Worm (Caenorhabditis elegans) whole organism, L4/young adult: Measurements from ENCODE around the gene Y82E9BR.18.

Experiments used
- W03F9.2 ChIP-seq: fragments of 150-350 bp; optimal IDR thresholded peaks from 2 replicates; lab custom pipeline; 2014; ENCODE audit warnings: missing biosample characterization, missing genetic modification characterization
- dao-5 ChIP-seq: sonication (generic microtip); optimal IDR thresholded peaks from 2 replicates; lab custom pipeline; 2016; ENCODE audit warnings: missing genotype, missing genetic modification characterization, moderate library complexity, missing compliant biosample characterization
- him-1 ChIP-seq: sonication (generic microtip); optimal IDR thresholded peaks from 2 replicates; lab custom pipeline; 2016; ENCODE audit warnings: missing genotype, missing genetic modification reagents, missing genetic modification characterization, missing compliant biosample characterization

DNA sequence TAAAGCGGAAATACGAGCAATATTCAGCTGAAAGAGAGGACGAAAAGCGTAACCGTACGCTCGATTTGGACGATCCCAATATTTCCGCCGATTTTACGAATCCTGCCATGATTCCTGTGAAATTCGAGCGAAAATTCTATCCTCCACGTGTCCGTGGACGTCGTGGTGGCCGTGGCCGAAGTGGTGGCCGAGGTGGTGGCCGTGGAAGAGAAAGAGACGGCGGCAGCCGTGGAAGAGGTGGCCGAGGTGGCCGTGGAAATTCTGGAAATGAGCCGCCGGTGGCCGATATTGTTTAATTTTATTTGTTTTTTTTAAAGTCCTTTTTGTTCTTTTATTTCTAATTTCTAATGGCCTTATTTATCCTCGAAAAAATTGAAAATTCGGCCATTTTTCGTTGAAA, 24.9 kb upstream of the Y82E9BR.18 start:
- TF ChIP-seq him-1 (tag; lab: Kevin White, UChicago) (no peak), dao-5 (tag; lab: Kevin White, UChicago) (no peak), W03F9.2 (tag; lab: Kevin White, UChicago) (no peak)
